Worm (Caenorhabditis elegans) whole organism, young adult: Measurements from ENCODE around the gene sel-13.
A peak's percentile ranks its signal among the peaks of the same experiment; 100 is the strongest.
"Not testable (repeated sequence)": the region's sequence is repeated elsewhere in the genome, so short reads cannot be mapped to it uniquely, and the experiment has no call there.

Experiments
- B0261.1 ChIP-seq: sonication (generic microtip); optimal IDR thresholded peaks from 2 replicates; lab custom pipeline; 2016; ENCODE audit warnings: mild to moderate bottlenecking, missing genetic modification characterization, moderate library complexity, missing compliant biosample characterization
- B0336.3 ChIP-seq: fragments of 200-800 bp; sonication (Bioruptor generic); IDR thresholded peaks from 2 replicates; pipeline ENCODE4 v1.3.6; 2022; ENCODE audit warnings: missing genetic modification characterization, missing compliant biosample characterization
- C17E4.6 ChIP-seq: fragments of 200-800 bp; sonication (Bioruptor generic); IDR thresholded peaks from 2 replicates; pipeline ENCODE4 v1.3.6; 2022; ENCODE audit warnings: missing genetic modification reagents, missing genetic modification characterization, missing compliant biosample characterization
- F10E7.11 ChIP-seq: sonication (generic microtip); optimal IDR thresholded peaks from 2 replicates; lab custom pipeline; 2017; ENCODE audit warnings: mild to moderate bottlenecking, missing genetic modification characterization, moderate library complexity, missing compliant biosample characterization
- F33H1.4 ChIP-seq: fragments of 200-800 bp; sonication (Bioruptor generic); IDR thresholded peaks from 2 replicates; pipeline ENCODE4 v1.3.6; 2022; ENCODE audit warnings: missing genetic modification reagents, missing genetic modification characterization, missing compliant biosample characterization
- F37B4.10 ChIP-seq: fragments of 200-800 bp; sonication (Bioruptor generic); IDR thresholded peaks from 2 replicates; pipeline ENCODE4 v1.3.6; 2022; ENCODE audit warnings: missing genetic modification characterization, missing compliant biosample characterization
- F39B2.1 ChIP-seq: fragments of 200-800 bp; sonication (Bioruptor generic); IDR thresholded peaks from 2 replicates; pipeline ENCODE4 v1.3.6; 2022; ENCODE audit warnings: missing genetic modification reagents, missing genetic modification characterization, missing compliant biosample characterization
- K12H6.12 ChIP-seq: fragments of 200-800 bp; sonication (Bioruptor generic); optimal IDR thresholded peaks from 2 replicates; lab custom pipeline; 2018; ENCODE audit warnings: mild to moderate bottlenecking, missing genetic modification characterization, missing compliant biosample characterization
- Y53F4B.3 ChIP-seq: fragments of 200-800 bp; sonication (Bioruptor generic); IDR thresholded peaks from 2 replicates; pipeline ENCODE4 v1.3.6; 2022; ENCODE audit warnings: missing genetic modification reagents, missing genetic modification characterization, missing compliant biosample characterization
- ama-1 ChIP-seq, 3 experiments: fragments of 150-350 bp in 1 of 3; sonication (generic microtip) in 2 of 3; optimal IDR thresholded peaks; 2 replicates each; lab custom pipeline; 2014 to 2018; ENCODE audit warnings: missing biosample characterization in 2 of 3, missing genetic modification characterization in 2 of 3, missing genetic modification reagents in 2 of 3
- aptf-2 ChIP-seq: fragments of 200-800 bp; sonication (Bioruptor generic); conservative IDR thresholded peaks from 2 replicates; pipeline ENCODE4 v1.3.6; 2022; ENCODE audit warnings: missing genetic modification reagents, missing genetic modification characterization, missing compliant biosample characterization
- atf-7 ChIP-seq: sonication (generic microtip); optimal IDR thresholded peaks from 2 replicates; lab custom pipeline; 2017; ENCODE audit warnings: mild to moderate bottlenecking, missing genetic modification characterization, missing compliant biosample characterization
- athp-1 ChIP-seq: sonication (generic microtip); optimal IDR thresholded peaks from 2 replicates; lab custom pipeline; 2017; ENCODE audit warnings: mild to moderate bottlenecking, missing genetic modification characterization, missing compliant biosample characterization
- attf-5 ChIP-seq: fragments of 200-800 bp; sonication (Bioruptor generic); optimal IDR thresholded peaks from 2 replicates; lab custom pipeline; 2018; ENCODE audit warnings: mild to moderate bottlenecking, missing genetic modification characterization, missing compliant biosample characterization
- bed-2 ChIP-seq: fragments of 200-800 bp; sonication (Bioruptor generic); IDR thresholded peaks from 2 replicates; pipeline ENCODE4 v1.3.6; 2022; ENCODE audit warnings: missing genetic modification reagents, missing genetic modification characterization, missing compliant biosample characterization
- cebp-1 ChIP-seq, 2 experiments: fragments of 200-800 bp in 1 of 2; sonication (Bioruptor generic) in 1 of 2; sonication (generic microtip) in 1 of 2; IDR thresholded peaks in 1 of 2; optimal IDR thresholded peaks in 1 of 2; 2 replicates each; pipeline versions ENCODE4 v1.3.6 to Lab custom; 2017 to 2022; ENCODE audit warnings: missing compliant biosample characterization in 2 of 2, missing genetic modification characterization in 2 of 2, mild to moderate bottlenecking in 1 of 2, missing genetic modification reagents in 1 of 2, moderate library complexity in 1 of 2
- cebp-2 ChIP-seq: fragments of 200-800 bp; sonication (Bioruptor generic); IDR thresholded peaks from 2 replicates; pipeline ENCODE4 v1.3.6; 2022; ENCODE audit warnings: missing genetic modification characterization, missing compliant biosample characterization
- ceh-58 ChIP-seq: fragments of 200-800 bp; sonication (Bioruptor generic); IDR thresholded peaks from 2 replicates; pipeline ENCODE4 v1.3.6; 2022; ENCODE audit warnings: missing genetic modification characterization, missing compliant biosample characterization
- dox-1 ChIP-seq: fragments of 200-800 bp; sonication (Bioruptor generic); IDR thresholded peaks from 2 replicates; pipeline ENCODE4 v1.3.6; 2022; ENCODE audit warnings: missing genetic modification reagents, missing genetic modification characterization, missing compliant biosample characterization
- dpl-1 ChIP-seq: fragments of 150-350 bp; optimal IDR thresholded peaks from 2 replicates; lab custom pipeline; 2014; ENCODE audit warnings: missing biosample characterization, missing genetic modification reagents, missing genetic modification characterization
- fkh-3 ChIP-seq: sonication (generic microtip); optimal IDR thresholded peaks from 2 replicates; lab custom pipeline; 2016; ENCODE audit warnings: mild to moderate bottlenecking, missing genetic modification characterization, missing compliant biosample characterization
- gei-17 ChIP-seq: fragments of 200-800 bp; sonication (Bioruptor generic); optimal IDR thresholded peaks from 2 replicates; lab custom pipeline; 2018; ENCODE audit warnings: mild to moderate bottlenecking, missing genetic modification characterization, missing compliant biosample characterization
- hlh-26 ChIP-seq: fragments of 200-800 bp; sonication (Bioruptor generic); conservative IDR thresholded peaks from 2 replicates; pipeline ENCODE4 v1.3.6; 2022; ENCODE audit warnings: missing genetic modification reagents, missing genetic modification characterization, missing compliant biosample characterization
- hrde-1 ChIP-seq: sonication (generic microtip); optimal IDR thresholded peaks from 2 replicates; lab custom pipeline; 2016; ENCODE audit warnings: missing genetic modification characterization, mild to moderate bottlenecking, missing compliant biosample characterization, moderate library complexity, missing genotype, missing genetic modification reagents, borderline replicate concordance
- lin-40 ChIP-seq: sonication (generic microtip); optimal IDR thresholded peaks from 2 replicates; lab custom pipeline; 2016; ENCODE audit warnings: missing genetic modification characterization, mild to moderate bottlenecking, missing compliant biosample characterization, missing genotype, missing genetic modification reagents
- lin-54 ChIP-seq: fragments of 200-800 bp; sonication (Bioruptor generic); optimal IDR thresholded peaks from 2 replicates; lab custom pipeline; 2018; ENCODE audit warnings: mild to moderate bottlenecking, missing genetic modification characterization, missing compliant biosample characterization
- madf-10 ChIP-seq: sonication (generic microtip); optimal IDR thresholded peaks from 2 replicates; lab custom pipeline; 2016; ENCODE audit warnings: mild to moderate bottlenecking, missing genetic modification characterization, missing compliant biosample characterization
- mcd-1 ChIP-seq: fragments of 200-800 bp; sonication (Bioruptor generic); IDR thresholded peaks from 2 replicates; pipeline ENCODE4 v1.3.6; 2022; ENCODE audit warnings: missing genetic modification reagents, missing genetic modification characterization, missing compliant biosample characterization
- mes-4 ChIP-seq: sonication (generic microtip); optimal IDR thresholded peaks from 2 replicates; lab custom pipeline; 2016; ENCODE audit warnings: missing genotype, missing genetic modification characterization, missing compliant biosample characterization
- nfya-1 ChIP-seq: sonication (generic microtip); optimal IDR thresholded peaks from 2 replicates; lab custom pipeline; 2017; ENCODE audit warnings: antibody characterized with exemption, missing compliant biosample characterization, missing genetic modification characterization, borderline replicate concordance; ENCODE audit not compliant: insufficient read depth
- nhr-179 ChIP-seq: sonication (generic microtip); optimal IDR thresholded peaks from 2 replicates; lab custom pipeline; 2016; ENCODE audit warnings: mild to moderate bottlenecking, missing genetic modification characterization, missing compliant biosample characterization
- nhr-80 ChIP-seq: sonication (generic microtip); optimal IDR thresholded peaks from 2 replicates; lab custom pipeline; 2016; ENCODE audit warnings: missing genetic modification characterization, missing compliant biosample characterization
- pha-4 ChIP-seq: fragments of 150-350 bp; sonication (generic microtip); optimal IDR thresholded peaks from 2 replicates; lab custom pipeline; 2014; ENCODE audit warnings: missing biosample characterization, missing genetic modification reagents, missing genetic modification characterization
- rcor-1 ChIP-seq: fragments of 200-800 bp; sonication (Bioruptor generic); IDR thresholded peaks from 2 replicates; pipeline ENCODE4 v1.3.6; 2022; ENCODE audit warnings: missing genetic modification reagents, missing genetic modification characterization, missing compliant biosample characterization
- rpc-1 ChIP-seq, 2 experiments: fragments of 150-350 bp in 1 of 2; sonication (generic microtip) in 1 of 2; optimal IDR thresholded peaks; 2 replicates each; lab custom pipeline; 2014 to 2018; ENCODE audit warnings: missing biosample characterization in 1 of 2, missing genetic modification characterization in 1 of 2, missing genetic modification reagents in 1 of 2, missing genotype in 1 of 2
- sdz-38 ChIP-seq: sonication (generic microtip); optimal IDR thresholded peaks from 2 replicates; lab custom pipeline; 2016; ENCODE audit warnings: missing genotype, missing genetic modification characterization, missing compliant biosample characterization
- snpc-3.4 ChIP-seq: sonication (generic microtip); optimal IDR thresholded peaks from 2 replicates; lab custom pipeline; 2017; ENCODE audit warnings: missing genetic modification characterization, mild to moderate bottlenecking, missing compliant biosample characterization, antibody characterized with exemption, moderate library complexity, missing genotype, missing genetic modification reagents
- tlf-1 ChIP-seq: fragments of 200-800 bp; sonication (Bioruptor generic); optimal IDR thresholded peaks from 2 replicates; lab custom pipeline; 2018; ENCODE audit warnings: mild to moderate bottlenecking, missing genetic modification characterization, missing compliant biosample characterization
- unc-130 ChIP-seq: sonication (generic microtip); optimal IDR thresholded peaks from 2 replicates; lab custom pipeline; 2016; ENCODE audit warnings: missing genetic modification reagents, missing genetic modification characterization, missing compliant biosample characterization
- ztf-22 ChIP-seq: fragments of 200-800 bp; sonication (Bioruptor generic); optimal IDR thresholded peaks from 2 replicates; lab custom pipeline; 2018; ENCODE audit warnings: mild to moderate bottlenecking, missing genetic modification characterization, moderate library complexity, missing compliant biosample characterization
- ztf-25 ChIP-seq: fragments of 200-800 bp; sonication (Bioruptor generic); IDR thresholded peaks from 2 replicates; pipeline ENCODE4 v1.3.6; 2022; ENCODE audit warnings: missing genetic modification reagents, missing genetic modification characterization, missing compliant biosample characterization
- ztf-3 ChIP-seq: fragments of 200-800 bp; sonication (Bioruptor generic); optimal IDR thresholded peaks from 2 replicates; lab custom pipeline; 2018; ENCODE audit warnings: mild to moderate bottlenecking, missing genetic modification characterization, missing compliant biosample characterization

The sel-13 gene

ce11 chrIII:4742620-4743019 is 42.6 kb upstream of the sel-13 start, which contains the start of gene twk-6:
TSS of gene twk-6 (plus strand) at chrIII:4742920.
- not testable (repeated sequence) for TF ChIP-seq athp-1 (tag; lab: Kevin White, UChicago); B0261.1; gei-17 (GFP tag; lab: Kevin White, UChicago)

ce11 chrIII:4740820-4741219 is 40.8 kb upstream of the sel-13 start:
- TF ChIP-seq C17E4.6 (GFP tag; lab: Robert Waterston, UW) (no peak), dpl-1 (GFP tag; lab: Kevin White, UChicago) (no peak), K12H6.12 (tag; lab: Kevin White, UChicago) (no peak), B0336.3 (GFP tag; lab: Robert Waterston, UW) (no peak), F39B2.1 (GFP tag; lab: Robert Waterston, UW) (no peak), cebp-1 (GFP tag; IDR thresholded peaks at IDR 0.05; lab: Robert Waterston, UW) (no peak), cebp-1 (tag; optimal IDR thresholded peaks at IDR 0.05; lab: Kevin White, UChicago) (peak; percentile 48), fkh-3 (tag; lab: Kevin White, UChicago) (no peak), nhr-80 (tag; lab: Kevin White, UChicago) (peak; percentile 32), lin-40 (tag; lab: Kevin White, UChicago) (no peak)

DNA sequence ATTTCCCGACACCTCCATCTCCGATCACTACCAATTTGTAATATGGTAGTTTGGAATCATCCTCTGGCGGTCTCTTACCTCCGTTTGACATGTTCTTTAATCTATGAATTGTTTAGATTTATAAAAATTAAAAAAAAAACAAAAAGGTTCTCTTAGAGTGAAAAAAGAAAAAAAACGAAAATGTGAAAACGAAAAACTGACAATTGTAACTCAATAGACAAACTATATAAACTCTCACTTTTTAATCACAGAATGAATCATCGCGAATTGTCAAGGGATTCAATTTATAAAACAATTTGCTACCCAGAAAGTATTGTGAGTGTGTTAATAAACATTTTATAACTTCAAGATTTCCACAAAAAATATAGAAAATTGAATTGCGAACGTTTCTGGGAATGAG is 40.0 kb upstream of the sel-13 start, which contains the start of gene ras-2:
Gene ras-2, minus strand, starts transcription at position 101 of the 400 bp plus-strand sequence.
- no peak for TF ChIP-seq dox-1 (GFP tag; lab: Robert Waterston, UW)
- no peak for TF ChIP-seq unc-130 (GFP tag; lab: Kevin White, UChicago)
- TF ChIP-seq hlh-26 = no peak
- no peak for TF ChIP-seq ztf-3
- TF ChIP-seq lin-54 = no peak
- no peak for TF ChIP-seq ztf-25 (GFP tag; lab: Robert Waterston, UW)
- no peak for TF ChIP-seq cebp-2
- TF ChIP-seq pha-4 (tag; lab: Kevin White, UChicago) = no peak
- no peak for TF ChIP-seq sdz-38 (tag; lab: Kevin White, UChicago)
- no peak for TF ChIP-seq atf-7 (tag; lab: Kevin White, UChicago)
- no peak for TF ChIP-seq bed-2
- no peak for TF ChIP-seq nhr-179 (tag; lab: Kevin White, UChicago)
- TF ChIP-seq madf-10 (tag; lab: Kevin White, UChicago) = no peak
- no peak for TF ChIP-seq snpc-3.4 (tag; lab: Kevin White, UChicago)
- TF ChIP-seq tlf-1 (GFP tag; lab: Kevin White, UChicago) = no peak
- TF ChIP-seq Y53F4B.3 = no peak
- no peak for TF ChIP-seq lin-40 (tag; lab: Kevin White, UChicago)
- no peak for TF ChIP-seq mes-4 (tag; lab: Kevin White, UChicago)

DNA sequence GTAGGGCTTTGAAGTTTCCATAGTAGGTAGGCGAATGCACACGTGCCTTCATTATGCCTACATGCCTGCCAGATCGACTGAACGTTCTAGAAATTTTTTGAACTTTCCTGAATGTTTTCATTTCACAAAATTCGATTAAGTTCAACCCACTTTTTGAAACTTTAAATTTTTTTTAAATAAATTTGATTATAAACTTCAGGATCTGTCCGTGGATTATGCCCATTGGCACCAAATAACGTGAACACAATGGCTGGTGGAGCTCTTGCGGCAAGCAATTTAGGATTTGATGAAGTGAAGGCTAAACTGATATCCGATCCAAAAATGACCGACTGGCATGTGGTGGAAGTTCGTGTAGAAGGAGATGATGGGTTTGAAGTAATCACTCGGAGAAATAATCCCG is 35.4 kb upstream of the sel-13 start, which contains the start of gene F17C8.7:
Gene F17C8.7, plus strand, starts transcription at position 301 of the 400 bp plus-strand sequence.
- TF ChIP-seq snpc-3.4 (tag; lab: Kevin White, UChicago) (no peak), F10E7.11 (tag; lab: Kevin White, UChicago) (no peak), F37B4.10 (GFP tag; lab: Robert Waterston, UW) (no peak), B0336.3 (GFP tag; lab: Robert Waterston, UW) (no peak), hrde-1 (no peak)

- TF ChIP-seq nfya-1 (tag; lab: Kevin White, UChicago) = no peak
- no peak for TF ChIP-seq ztf-22 (GFP tag; lab: Kevin White, UChicago)
- TF ChIP-seq athp-1 (tag; lab: Kevin White, UChicago) = no peak
- no peak for TF ChIP-seq rcor-1 (GFP tag; lab: Robert Waterston, UW)
- no peak for TF ChIP-seq attf-5 (GFP tag; lab: Kevin White, UChicago)
- TF ChIP-seq C17E4.6 (GFP tag; lab: Robert Waterston, UW) = no peak
- TF ChIP-seq ceh-58 = no peak
- TF ChIP-seq ama-1 (optimal IDR thresholded peaks at IDR 0.05; lab: Kevin White, UChicago) = no peak
- TF ChIP-seq ama-1 (GFP tag; optimal IDR thresholded peaks at IDR 0.05; lab: Kevin White, UChicago) = no peak
- TF ChIP-seq F33H1.4 (GFP tag; lab: Robert Waterston, UW) = no peak
- TF ChIP-seq rpc-1 (optimal IDR thresholded peaks at IDR 0.05; lab: Kevin White, UChicago) = no peak
- TF ChIP-seq rpc-1 (tag; optimal IDR thresholded peaks at IDR 0.05; lab: Kevin White, UChicago) = no peak
- TF ChIP-seq F37B4.10 (GFP tag; lab: Robert Waterston, UW) = no peak
- TF ChIP-seq mcd-1 (GFP tag; lab: Robert Waterston, UW) = no peak
- TF ChIP-seq atf-7 (tag; lab: Kevin White, UChicago) = no peak
- TF ChIP-seq aptf-2 (GFP tag; lab: Robert Waterston, UW) = no peak
Measured at ce11 chrIII:4734056-4734455, 34.0 kb upstream of the sel-13 start, which contains the start of gene F17C8.9. TSS of gene F17C8.9 (plus strand) at chrIII:4734356.
